Fruit fly (Drosophila melanogaster): Measurements from ENCODE around the gene Atg1.

DNA sequence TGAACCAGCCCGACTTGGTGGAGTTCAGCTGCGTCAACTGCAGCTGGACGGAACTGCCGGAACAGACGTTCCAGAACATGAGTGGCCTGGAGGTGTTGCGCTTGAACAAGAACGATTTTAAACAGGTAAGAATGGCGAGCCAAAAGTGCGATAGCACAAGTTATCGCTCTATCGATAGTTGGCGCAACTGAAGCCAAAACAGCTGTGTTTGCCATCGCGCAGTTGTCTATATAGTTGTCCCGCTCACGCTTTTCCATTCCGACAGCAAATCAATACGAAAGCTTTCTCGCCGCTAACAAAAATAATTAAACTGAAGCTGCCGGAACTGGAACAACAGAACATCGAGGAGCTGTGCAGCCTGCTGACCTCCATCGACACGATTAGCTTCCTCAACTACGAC lies 10.4 kb downstream of the Atg1 start:
- TF ChIP-seq emc (GFP tag; optimal IDR thresholded peaks at IDR 0.05) = no peak
- TF ChIP-seq GATAe (GFP tag; conservative IDR thresholded peaks at IDR 0.05) = no peak
- TF ChIP-seq CG11560 (tag; IDR thresholded peaks at IDR 0.05) = no peak
- no peak for TF ChIP-seq CG13894 (tag; optimal IDR thresholded peaks at IDR 0.05)
- TF ChIP-seq oc (tag; optimal IDR thresholded peaks at IDR 0.05) = no peak
- TF ChIP-seq Nf-YC (tag; optimal IDR thresholded peaks at IDR 0.05) = peak; percentile 88
- TF ChIP-seq CG6654 (GFP tag; optimal IDR thresholded peaks at IDR 0.05) = no peak
- no peak for TF ChIP-seq CG18476 (GFP tag; optimal IDR thresholded peaks at IDR 0.05)
- no peak for TF ChIP-seq CG3281 (GFP tag; optimal IDR thresholded peaks at IDR 0.05)
- TF ChIP-seq dmrt99B (tag; optimal IDR thresholded peaks at IDR 0.05) = no peak
- no peak for TF ChIP-seq CG17328 (GFP tag; IDR thresholded peaks at IDR 0.05)
- no peak for TF ChIP-seq slou (GFP tag; optimal IDR thresholded peaks at IDR 0.05)
- TF ChIP-seq peb (GFP tag; IDR thresholded peaks at IDR 0.05) = no peak

Data from whole organism, embryonic.